Fruit fly (Drosophila melanogaster) whole organism, embryonic: ENCODE measurements around the gene CG15282.

ENCODE experiments used
- Atf6 ChIP-seq: fragments of 200-800 bp; sonication (Bioruptor generic); IDR thresholded peaks from 2 replicates; pipeline ENCODE4 v1.3.6; 2022; ENCODE audit warnings: missing biosample characterization, missing genetic modification characterization
- CG10209 ChIP-seq: fragments of 200-800 bp; sonication (Bioruptor generic); optimal IDR thresholded peaks from 3 replicates; lab custom pipeline; 2017; ENCODE audit warnings: missing biosample characterization, mild to moderate bottlenecking, missing genetic modification characterization, missing genetic modification reagents
- CG11398 ChIP-seq: fragments of 200-800 bp; sonication (Bioruptor generic); optimal IDR thresholded peaks from 2 replicates; lab custom pipeline; 2016; ENCODE audit warnings: missing biosample characterization, missing genetic modification characterization
- CG11695 ChIP-seq: fragments of 200-800 bp; sonication (Bioruptor generic); IDR thresholded peaks from 3 replicates; pipeline ENCODE4 v1.3.6; 2022; ENCODE audit warnings: missing biosample characterization, missing genetic modification characterization
- CG11696 ChIP-seq: fragments of 200-800 bp; sonication (Bioruptor generic); IDR thresholded peaks from 2 replicates; pipeline ENCODE4 v1.3.6; 2022; ENCODE audit warnings: missing biosample characterization, missing genetic modification characterization
- CG13894 ChIP-seq: fragments of 200-800 bp; sonication (Bioruptor generic); optimal IDR thresholded peaks from 3 replicates; lab custom pipeline; 2018; ENCODE audit warnings: missing biosample characterization, mild to moderate bottlenecking, missing genetic modification characterization, moderate library complexity
- CG31224 ChIP-seq: fragments of 200-800 bp; sonication (Bioruptor generic); IDR thresholded peaks from 2 replicates; pipeline ENCODE4 v1.3.6; 2022; ENCODE audit warnings: missing biosample characterization, missing genetic modification characterization
- CG5953 ChIP-seq: fragments of 200-800 bp; sonication (Bioruptor generic); IDR thresholded peaks from 2 replicates; pipeline ENCODE4 v1.3.6; 2022; ENCODE audit warnings: missing biosample characterization, missing genetic modification characterization
- CG7745 ChIP-seq: fragments of 200-800 bp; sonication (Bioruptor generic); optimal IDR thresholded peaks from 2 replicates; lab custom pipeline; 2018; ENCODE audit warnings: missing biosample characterization, mild to moderate bottlenecking, missing genetic modification characterization, moderate library complexity
- CG7928 ChIP-seq: fragments of 200-800 bp; sonication (Bioruptor generic); optimal IDR thresholded peaks from 2 replicates; lab custom pipeline; 2017; ENCODE audit warnings: missing biosample characterization, mild to moderate bottlenecking, missing genetic modification characterization
- CG7963 ChIP-seq: fragments of 200-800 bp; sonication (Bioruptor generic); IDR thresholded peaks from 3 replicates; pipeline ENCODE4 v1.3.6; 2022; ENCODE audit warnings: missing biosample characterization, missing genetic modification characterization; ENCODE audit not compliant: partially characterized antibody
- CG7987 ChIP-seq: fragments of 200-800 bp; sonication (Bioruptor generic); optimal IDR thresholded peaks from 2 replicates; lab custom pipeline; 2018; ENCODE audit warnings: missing biosample characterization, mild to moderate bottlenecking, missing genetic modification characterization, moderate library complexity
- CG9727 ChIP-seq: fragments of 200-800 bp; sonication (Bioruptor generic); optimal IDR thresholded peaks from 3 replicates; lab custom pipeline; 2017; ENCODE audit warnings: missing biosample characterization, mild to moderate bottlenecking, missing genetic modification characterization
- D19A ChIP-seq: fragments of 200-800 bp; optimal IDR thresholded peaks from 3 replicates; lab custom pipeline; 2019; ENCODE audit warnings: missing biosample characterization, mild to moderate bottlenecking, missing genetic modification characterization, moderate library complexity
- Ets65A ChIP-seq: fragments of 200-800 bp; sonication (Bioruptor generic); peaks from one replicate; lab custom pipeline; 2016; ENCODE audit warnings: missing biosample characterization, missing genetic modification characterization
- H15 ChIP-seq: fragments of 200-800 bp; sonication (Bioruptor generic); IDR thresholded peaks from 3 replicates; pipeline ENCODE4 v1.3.6; 2022; ENCODE audit warnings: missing biosample characterization, missing genetic modification characterization
- HLHmδ ChIP-seq: fragments of 200-800 bp; sonication (Bioruptor generic); optimal IDR thresholded peaks from 2 replicates; lab custom pipeline; 2018; ENCODE audit warnings: missing biosample characterization, mild to moderate bottlenecking, missing genetic modification characterization, moderate library complexity
- Med ChIP-seq: fragments of 200-800 bp; sonication (Bioruptor generic); peaks from one replicate; lab custom pipeline; 2016; ENCODE audit warnings: missing biosample characterization, missing genetic modification characterization, mild to moderate bottlenecking, inconsistent platforms, moderate library complexity
- Pdp1 ChIP-seq, 2 experiments: fragments of 200-800 bp; sonication (Bioruptor generic); optimal IDR thresholded peaks; 3 replicates each; lab custom pipeline; 2016; ENCODE audit warnings: missing biosample characterization in 2 of 2, missing genetic modification characterization in 2 of 2, mild to moderate bottlenecking in 1 of 2, moderate library complexity in 1 of 2
- Rfx ChIP-seq: fragments of 200-800 bp; sonication (Bioruptor generic); IDR thresholded peaks from 2 replicates; pipeline ENCODE4 v1.3.6; 2022; ENCODE audit warnings: missing biosample characterization, missing genetic modification characterization
- ato ChIP-seq: fragments of 200-800 bp; sonication (Bioruptor generic); IDR thresholded peaks from 2 replicates; pipeline ENCODE4 v1.3.6; 2022; ENCODE audit warnings: missing biosample characterization, missing genetic modification characterization; ENCODE audit not compliant: partially characterized antibody
- bbx ChIP-seq: fragments of 200-800 bp; sonication (Bioruptor generic); IDR thresholded peaks from 2 replicates; pipeline ENCODE4 v1.3.6; 2022; ENCODE audit warnings: missing biosample characterization, missing genetic modification characterization; ENCODE audit not compliant: partially characterized antibody
- chinmo ChIP-seq: fragments of 200-800 bp; sonication (Bioruptor generic); IDR thresholded peaks from 4 replicates; pipeline ENCODE4 v1.3.6; 2022; ENCODE audit warnings: missing biosample characterization, missing genetic modification characterization; ENCODE audit not compliant: partially characterized antibody
- ci ChIP-seq: fragments of 200-800 bp; sonication (Bioruptor generic); IDR thresholded peaks from 3 replicates; pipeline ENCODE4 v1.3.6; 2022; ENCODE audit warnings: missing biosample characterization, missing genetic modification characterization
- crol ChIP-seq: fragments of 200-800 bp; sonication (Bioruptor generic); IDR thresholded peaks from 2 replicates; pipeline ENCODE4 v1.3.6; 2022; ENCODE audit warnings: missing biosample characterization, missing genetic modification characterization
- danr ChIP-seq: fragments of 200-800 bp; sonication (Bioruptor generic); IDR thresholded peaks from 2 replicates; pipeline ENCODE4 v1.3.6; 2022; ENCODE audit warnings: missing biosample characterization, missing genetic modification characterization
- fu2 ChIP-seq: fragments of 200-800 bp; sonication (Bioruptor generic); optimal IDR thresholded peaks from 2 replicates; lab custom pipeline; 2016; ENCODE audit warnings: missing biosample characterization, missing genetic modification characterization
- lab ChIP-seq: fragments of 200-800 bp; sonication (Bioruptor generic); optimal IDR thresholded peaks from 3 replicates; lab custom pipeline; 2017; ENCODE audit warnings: missing biosample characterization, missing genetic modification characterization, mild to moderate bottlenecking, moderate library complexity, missing genetic modification reagents
- lov ChIP-seq, 2 experiments: fragments of 200-800 bp in 1 of 2; fragments of >200 bp in 1 of 2; sonication (Bioruptor generic) in 1 of 2; IDR thresholded peaks in 1 of 2; optimal IDR thresholded peaks in 1 of 2; 2 replicates in 1 of 2; 3 replicates in 1 of 2; pipeline versions ENCODE4 v1.3.6 to Lab custom; 2017 to 2022; ENCODE audit warnings: missing biosample characterization in 1 of 2, missing genetic modification characterization in 1 of 2
- pnt ChIP-seq: fragments of 200-800 bp; sonication (Bioruptor generic); optimal IDR thresholded peaks from 3 replicates; lab custom pipeline; 2016; ENCODE audit warnings: missing biosample characterization, missing genetic modification characterization
- pros ChIP-seq: fragments of 200-800 bp; sonication (Bioruptor generic); optimal IDR thresholded peaks from 3 replicates; lab custom pipeline; 2019; ENCODE audit warnings: missing biosample characterization, mild to moderate bottlenecking, missing genetic modification characterization, moderate library complexity
- sug ChIP-seq: fragments of 200-800 bp; optimal IDR thresholded peaks from 2 replicates; lab custom pipeline; 2019; ENCODE audit warnings: missing biosample characterization, mild to moderate bottlenecking, missing genetic modification characterization, moderate library complexity
- zen ChIP-seq: fragments of 200-800 bp; sonication (Bioruptor generic); optimal IDR thresholded peaks from 3 replicates; lab custom pipeline; 2018; ENCODE audit warnings: missing biosample characterization, mild to moderate bottlenecking, missing genetic modification characterization, moderate library complexity
- zen2 ChIP-seq: fragments of 200-800 bp; sonication (Bioruptor generic); IDR thresholded peaks from 3 replicates; pipeline ENCODE4 v1.3.6; 2022; ENCODE audit warnings: missing biosample characterization, missing genetic modification characterization; ENCODE audit not compliant: partially characterized antibody

Gene CG15282

DNA sequence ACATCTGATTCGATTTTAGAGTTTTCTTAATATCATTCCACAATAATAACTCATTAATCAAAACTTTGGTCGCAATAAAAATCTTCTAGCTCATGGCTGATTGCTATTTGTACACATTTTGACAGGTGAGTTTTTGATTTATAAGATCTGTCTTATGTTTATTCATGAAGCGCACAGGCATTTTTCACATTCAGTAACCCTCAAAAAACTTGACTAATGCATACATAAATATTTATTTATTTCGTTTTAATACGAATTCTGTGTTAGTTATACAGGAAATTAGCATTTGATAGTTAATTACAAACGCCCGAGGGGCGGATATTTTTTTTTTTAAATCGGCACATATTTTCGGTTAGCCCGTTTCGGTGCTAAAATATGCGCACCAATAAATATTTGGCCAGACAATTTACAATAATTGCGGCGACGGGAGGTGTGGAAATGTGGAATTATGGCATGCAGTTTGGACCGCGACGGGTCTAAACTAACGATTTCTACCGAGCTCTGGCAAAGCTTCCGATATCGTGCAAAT is 31.8 kb upstream of the CG15282 start (continued):
- peak; percentile 10 for TF ChIP-seq lab (GFP tag; lab: Kevin White, UChicago)

DNA sequence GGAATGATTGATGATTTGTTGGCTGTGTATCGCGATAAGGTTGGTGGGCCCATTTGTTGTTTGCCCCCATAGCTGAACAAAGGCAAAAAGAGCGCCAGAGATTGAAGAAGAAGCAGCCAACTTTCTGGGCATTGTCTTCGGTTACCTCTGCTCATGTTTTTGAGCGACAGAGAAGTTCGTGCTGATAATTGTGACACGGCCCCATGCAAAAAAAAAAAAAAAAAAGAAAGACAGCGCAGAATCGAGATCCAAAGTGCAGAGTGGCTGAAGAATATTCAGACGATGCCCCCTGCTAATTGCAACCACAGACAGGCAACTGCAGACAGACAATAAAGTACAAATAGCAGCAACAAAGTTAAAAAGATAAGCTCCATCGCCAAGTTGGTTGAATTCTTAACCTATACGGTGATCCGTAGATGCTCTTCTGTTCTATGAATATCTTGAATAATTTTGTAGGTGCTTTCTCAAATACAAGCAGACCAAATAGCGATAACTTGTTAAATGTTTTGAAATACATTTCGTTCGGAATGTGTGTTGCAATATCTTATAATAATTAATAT is 29.9 kb upstream of the CG15282 start:
- TF ChIP-seq Atf6 (GFP tag; lab: Robert Waterston, UW), result 0 out of 2 replicates have a peak, but pooled peaks have one; percentile 1
- no peak for TF ChIP-seq CG7963 (GFP tag; lab: Robert Waterston, UW)
- peak; percentile 46 for TF ChIP-seq D19A (tag; lab: Kevin White, UChicago)
- TF ChIP-seq Med, result peak; percentile 41

DNA sequence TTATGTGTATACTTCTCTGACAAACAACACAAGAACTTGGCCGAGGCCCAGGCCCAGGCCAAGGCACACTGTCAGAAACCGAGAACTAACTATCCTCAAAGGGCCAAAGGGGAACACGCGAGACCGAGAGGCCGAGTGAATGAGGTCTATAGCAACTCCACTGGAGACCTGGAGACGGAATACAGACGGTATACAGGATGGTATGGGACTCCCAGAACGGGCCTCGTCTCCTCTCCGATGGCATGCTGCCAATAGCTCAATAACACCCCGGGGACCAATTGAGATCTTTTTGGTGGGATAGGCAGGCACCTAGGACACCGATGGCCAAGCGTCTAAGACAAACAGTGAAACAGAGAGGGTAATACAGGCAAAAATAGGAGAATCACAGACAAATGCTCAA is 28.7 kb upstream of the CG15282 start:
- no peak for TF ChIP-seq danr
- TF ChIP-seq Rfx (GFP tag; lab: Robert Waterston, UW), result 0 out of 2 replicates have a peak, but pooled peaks have one; percentile 7
- TF ChIP-seq lov (optimal IDR thresholded peaks at IDR 0.05; lab: Kevin White, UChicago), result no peak
- 0 out of 3 replicates have a peak, but pooled peaks have one; percentile 16 for TF ChIP-seq lov (GFP tag; IDR thresholded peaks at IDR 0.05; lab: Robert Waterston, UW)
- TF ChIP-seq CG9727, result no peak
- TF ChIP-seq CG5953, result 0 out of 2 replicates have a peak, but pooled peaks have one; percentile 48
- no peak for TF ChIP-seq Pdp1 (GFP tag; optimal IDR thresholded peaks at IDR 0.05; lab: Kevin White, UChicago)
- TF ChIP-seq CG11695 (GFP tag; lab: Robert Waterston, UW), result no peak
- TF ChIP-seq CG7928, result no peak
- peak; percentile 81 for TF ChIP-seq Ets65A (GFP tag; lab: Kevin White, UChicago)
- no peak for TF ChIP-seq CG10209 (GFP tag; lab: Kevin White, UChicago)
- no peak for TF ChIP-seq sug
- no peak for TF ChIP-seq CG11398 (GFP tag; lab: Kevin White, UChicago)
- TF ChIP-seq CG13894, result peak; percentile 54
- TF ChIP-seq chinmo (GFP tag; lab: Robert Waterston, UW), result no peak
- no peak for TF ChIP-seq bbx (GFP tag; lab: Robert Waterston, UW)
- peak; percentile 30 for TF ChIP-seq zen (tag; lab: Kevin White, UChicago)
- TF ChIP-seq CG11696, result peak; percentile 75
- TF ChIP-seq HLHmδ, result peak; percentile 29
- TF ChIP-seq pnt (GFP tag; lab: Kevin White, UChicago), result no peak
- TF ChIP-seq zen2 (GFP tag; lab: Robert Waterston, UW), result no peak
- 0 out of 2 replicates have a peak, but pooled peaks have one; percentile 13 for TF ChIP-seq crol (GFP tag; lab: Robert Waterston, UW)
- TF ChIP-seq, all 482 proteins: peak for 9

DNA sequence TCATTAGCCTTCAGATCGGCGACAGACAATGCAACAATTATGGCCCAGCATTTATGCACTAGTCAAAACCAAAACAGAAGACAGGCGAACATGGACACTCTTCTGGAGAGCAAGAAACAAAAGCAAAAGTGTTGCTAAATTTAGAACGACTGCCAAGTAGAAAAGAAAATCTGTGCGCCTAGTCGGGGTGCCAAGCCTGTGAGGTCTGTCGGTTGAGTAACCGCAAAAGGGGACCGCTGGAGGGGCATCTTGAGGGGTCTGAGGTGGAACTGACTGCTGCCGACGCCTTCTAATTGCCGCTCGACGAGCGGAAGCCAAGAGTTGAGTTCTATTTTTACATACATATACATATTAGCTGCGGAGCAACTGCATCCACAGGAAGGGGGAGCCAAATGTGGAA is 27.3 kb upstream of the CG15282 start:
- TF ChIP-seq H15 (GFP tag; lab: Robert Waterston, UW) (peak; percentile 20; the same call in 1 of the 3 replicates), ato (GFP tag; lab: Robert Waterston, UW) (no peak), Pdp1 (GFP tag; optimal IDR thresholded peaks at IDR 0.05; lab: Kevin White, UChicago) (peak in 1 of 2 experiments; percentile 72), D19A (tag; lab: Kevin White, UChicago) (peak; percentile 67), pros (peak; percentile 52), ci (GFP tag; lab: Robert Waterston, UW) (peak; percentile 51; the same call in 2 of the 3 replicates), fu2 (GFP tag; lab: Kevin White, UChicago) (no peak), CG31224 (GFP tag; lab: Robert Waterston, UW) (peak; percentile 69), crol (GFP tag; lab: Robert Waterston, UW) (peak; percentile 85), CG7745 (tag; lab: Kevin White, UChicago) (no peak), Med (peak; percentile 34), CG7987 (GFP tag; lab: Kevin White, UChicago) (no peak)
